Fruit fly (Drosophila melanogaster) whole organism, embryonic: ENCODE results near the gene CG43137.

Source experiments
- BEAF-32 ChIP-seq: fragments of 200-800 bp; sonication (Bioruptor generic); optimal IDR thresholded peaks from 3 replicates; lab custom pipeline; 2017; ENCODE audit warnings: missing biosample characterization, missing genetic modification characterization, mild to moderate bottlenecking, moderate library complexity, missing genetic modification reagents
- CG10654 ChIP-seq: fragments of 200-800 bp; sonication (Bioruptor generic); optimal IDR thresholded peaks from 2 replicates; lab custom pipeline; 2016; ENCODE audit warnings: missing biosample characterization, missing genetic modification characterization
- CG10959 ChIP-seq: fragments of 200-800 bp; sonication (Bioruptor generic); IDR thresholded peaks from 2 replicates; pipeline ENCODE4 v1.3.6; 2022; ENCODE audit warnings: missing biosample characterization, missing genetic modification characterization
- CG12391 ChIP-seq: fragments of 200-800 bp; sonication (Bioruptor generic); optimal IDR thresholded peaks from 3 replicates; lab custom pipeline; 2018; ENCODE audit warnings: missing biosample characterization, mild to moderate bottlenecking, missing genetic modification characterization, moderate library complexity
- CG12744 ChIP-seq: fragments of 200-800 bp; sonication (Bioruptor generic); optimal IDR thresholded peaks from 2 replicates; lab custom pipeline; 2016; ENCODE audit warnings: missing biosample characterization, missing genetic modification characterization
- CG12942 ChIP-seq: fragments of 200-800 bp; sonication (Bioruptor generic); optimal IDR thresholded peaks from 3 replicates; lab custom pipeline; 2016; ENCODE audit warnings: missing biosample characterization, missing genetic modification characterization
- CG14710 ChIP-seq: fragments of 200-800 bp; sonication (Bioruptor generic); optimal IDR thresholded peaks from 3 replicates; lab custom pipeline; 2019; ENCODE audit warnings: missing biosample characterization, mild to moderate bottlenecking, missing genetic modification characterization, moderate library complexity
- CG14965 ChIP-seq: fragments of 200-800 bp; sonication (Bioruptor generic); optimal IDR thresholded peaks from 2 replicates; lab custom pipeline; 2016; ENCODE audit warnings: missing biosample characterization, missing genetic modification characterization, borderline replicate concordance
- CG15479 ChIP-seq: fragments of 200-800 bp; sonication (Bioruptor generic); optimal IDR thresholded peaks from 3 replicates; lab custom pipeline; 2019; ENCODE audit warnings: missing biosample characterization, mild to moderate bottlenecking, missing genetic modification characterization, moderate library complexity
- CG17361 ChIP-seq: fragments of 200-800 bp; sonication (Bioruptor generic); IDR thresholded peaks from 3 replicates; pipeline ENCODE4 v1.3.6; 2022; ENCODE audit warnings: missing biosample characterization, missing genetic modification characterization
- CG17568 ChIP-seq: fragments of 200-800 bp; sonication (Bioruptor generic); optimal IDR thresholded peaks from 2 replicates; lab custom pipeline; 2018; ENCODE audit warnings: missing biosample characterization, mild to moderate bottlenecking, missing genetic modification characterization, moderate library complexity
- CG17612 ChIP-seq: fragments of 200-800 bp; sonication (Bioruptor generic); IDR thresholded peaks from 2 replicates; pipeline ENCODE4 v1.3.6; 2022; ENCODE audit warnings: missing biosample characterization, missing genetic modification characterization
- CG2889 ChIP-seq: fragments of 200-800 bp; sonication (Bioruptor generic); IDR thresholded peaks from 3 replicates; pipeline ENCODE4 v1.3.6; 2022; ENCODE audit warnings: missing biosample characterization, missing genetic modification characterization
- CG3847 ChIP-seq: fragments of 200-800 bp; sonication (Bioruptor generic); IDR thresholded peaks from 2 replicates; pipeline ENCODE4 v1.3.6; 2022; ENCODE audit warnings: missing biosample characterization, missing genetic modification characterization
- CG7357 ChIP-seq: fragments of 200-800 bp; sonication (Bioruptor generic); IDR thresholded peaks from 3 replicates; pipeline ENCODE4 v1.3.6; 2022; ENCODE audit warnings: missing biosample characterization, missing genetic modification characterization
- CG9727 ChIP-seq: fragments of 200-800 bp; sonication (Bioruptor generic); optimal IDR thresholded peaks from 3 replicates; lab custom pipeline; 2017; ENCODE audit warnings: missing biosample characterization, mild to moderate bottlenecking, missing genetic modification characterization
- CG9876 ChIP-seq: fragments of 200-800 bp; sonication (Bioruptor generic); optimal IDR thresholded peaks from 2 replicates; lab custom pipeline; 2016; ENCODE audit warnings: missing biosample characterization, missing genetic modification characterization
- CkIIα-i1 ChIP-seq: fragments of 200-800 bp; sonication (Bioruptor generic); IDR thresholded peaks from 2 replicates; pipeline ENCODE4 v1.3.6; 2022; ENCODE audit warnings: missing biosample characterization, missing genetic modification characterization
- Dek ChIP-seq: fragments of 200-800 bp; sonication (Bioruptor generic); optimal IDR thresholded peaks from 3 replicates; lab custom pipeline; 2019; ENCODE audit warnings: missing biosample characterization, mild to moderate bottlenecking, missing genetic modification characterization, moderate library complexity
- Drgx ChIP-seq: fragments of 200-800 bp; sonication (Bioruptor generic); IDR thresholded peaks from 2 replicates; pipeline ENCODE4 v1.3.6; 2022; ENCODE audit warnings: missing biosample characterization, missing genetic modification characterization
- Hey ChIP-seq: fragments of 200-800 bp; sonication (Bioruptor generic); optimal IDR thresholded peaks from 3 replicates; lab custom pipeline; 2018; ENCODE audit warnings: missing biosample characterization, mild to moderate bottlenecking, missing genetic modification characterization
- NC2α ChIP-seq: fragments of 200-800 bp; sonication (Bioruptor generic); optimal IDR thresholded peaks from 2 replicates; lab custom pipeline; 2016; ENCODE audit warnings: missing biosample characterization, missing genetic modification characterization
- Nf-YB ChIP-seq: fragments of 200-800 bp; sonication (Bioruptor generic); optimal IDR thresholded peaks from 3 replicates; lab custom pipeline; 2019; ENCODE audit warnings: missing biosample characterization, mild to moderate bottlenecking, missing genetic modification characterization, moderate library complexity
- Nf-YC ChIP-seq: fragments of 200-800 bp; optimal IDR thresholded peaks from 3 replicates; lab custom pipeline; 2019; ENCODE audit warnings: missing biosample characterization, mild to moderate bottlenecking, missing genetic modification characterization, moderate library complexity
- Oli ChIP-seq: fragments of 200-800 bp; sonication (Bioruptor generic); optimal IDR thresholded peaks from 2 replicates; lab custom pipeline; 2018; ENCODE audit warnings: missing biosample characterization, mild to moderate bottlenecking, missing genetic modification characterization, moderate library complexity
- Six4 ChIP-seq: fragments of 200-800 bp; sonication (Bioruptor generic); optimal IDR thresholded peaks from 2 replicates; lab custom pipeline; 2016; ENCODE audit warnings: missing biosample characterization, missing genetic modification characterization
- Spps ChIP-seq: fragments of 200-800 bp; sonication (Bioruptor generic); optimal IDR thresholded peaks from 2 replicates; lab custom pipeline; 2018; ENCODE audit warnings: missing biosample characterization, mild to moderate bottlenecking, missing genetic modification characterization
- ap ChIP-seq: fragments of 200-800 bp; sonication (Bioruptor generic); IDR thresholded peaks from 2 replicates; pipeline ENCODE4 v1.3.6; 2022; ENCODE audit warnings: missing biosample characterization, missing genetic modification characterization
- bbx ChIP-seq: fragments of 200-800 bp; sonication (Bioruptor generic); IDR thresholded peaks from 2 replicates; pipeline ENCODE4 v1.3.6; 2022; ENCODE audit warnings: missing biosample characterization, missing genetic modification characterization; ENCODE audit not compliant: partially characterized antibody
- bigmax ChIP-seq: fragments of 200-800 bp; sonication (Bioruptor generic); optimal IDR thresholded peaks from 2 replicates; lab custom pipeline; 2018; ENCODE audit warnings: missing biosample characterization, mild to moderate bottlenecking, missing genetic modification characterization
- br ChIP-seq: fragments of >200 bp; optimal IDR thresholded peaks from 2 replicates; lab custom pipeline; 2017
- cad ChIP-seq: fragments of >200 bp; optimal IDR thresholded peaks from 2 replicates; lab custom pipeline; 2017; ENCODE audit warnings: missing biosample characterization, missing genetic modification characterization
- chinmo ChIP-seq: fragments of 200-800 bp; sonication (Bioruptor generic); IDR thresholded peaks from 4 replicates; pipeline ENCODE4 v1.3.6; 2022; ENCODE audit warnings: missing biosample characterization, missing genetic modification characterization; ENCODE audit not compliant: partially characterized antibody
- chm ChIP-seq: fragments of 200-800 bp; sonication (Bioruptor generic); IDR thresholded peaks from 2 replicates; pipeline ENCODE4 v1.3.6; 2022; ENCODE audit warnings: missing biosample characterization, missing genetic modification characterization
- crc ChIP-seq: fragments of 200-800 bp; sonication (Bioruptor generic); optimal IDR thresholded peaks from 2 replicates; lab custom pipeline; 2016; ENCODE audit warnings: missing biosample characterization, missing genetic modification characterization
- dimm ChIP-seq: fragments of 200-800 bp; sonication (Bioruptor generic); IDR thresholded peaks from 2 replicates; pipeline ENCODE4 v1.3.6; 2022; ENCODE audit warnings: missing biosample characterization, missing genetic modification characterization
- dpn ChIP-seq, 2 experiments: fragments of 200-800 bp; sonication (Bioruptor generic); optimal IDR thresholded peaks; 3 replicates each; lab custom pipeline; 2016; ENCODE audit warnings: missing biosample characterization in 2 of 2, missing genetic modification characterization in 2 of 2
- emc ChIP-seq: fragments of 200-800 bp; sonication (Bioruptor generic); optimal IDR thresholded peaks from 2 replicates; lab custom pipeline; 2016; ENCODE audit warnings: missing biosample characterization, missing genetic modification characterization
- gfzf ChIP-seq: fragments of 200-800 bp; sonication (Bioruptor generic); optimal IDR thresholded peaks from 2 replicates; lab custom pipeline; 2016; ENCODE audit warnings: missing biosample characterization, mild to moderate bottlenecking, missing genetic modification characterization, moderate library complexity
- jigr1 ChIP-seq: fragments of 200-800 bp; sonication (Bioruptor generic); IDR thresholded peaks from 3 replicates; pipeline ENCODE4 v1.3.6; 2022; ENCODE audit warnings: missing biosample characterization, missing genetic modification characterization
- mam ChIP-seq: fragments of 200-800 bp; sonication (Bioruptor generic); optimal IDR thresholded peaks from 3 replicates; lab custom pipeline; 2016; ENCODE audit warnings: missing biosample characterization, missing genetic modification characterization
- odd ChIP-seq: fragments of 200-800 bp; sonication (Bioruptor generic); optimal IDR thresholded peaks from 2 replicates; lab custom pipeline; 2017; ENCODE audit warnings: missing biosample characterization, mild to moderate bottlenecking, missing genetic modification characterization
- p53 ChIP-seq: fragments of 200-800 bp; sonication (Bioruptor generic); optimal IDR thresholded peaks from 2 replicates; lab custom pipeline; 2016; ENCODE audit warnings: missing biosample characterization, missing genetic modification characterization
- sc ChIP-seq, 3 experiments: fragments of >200 bp in 2 of 3; fragments of 200-800 bp in 1 of 3; sonication (Bioruptor generic) in 1 of 3; optimal IDR thresholded peaks; 2 replicates in 2 of 3; 3 replicates in 1 of 3; lab custom pipeline; 2017; ENCODE audit warnings: mild to moderate bottlenecking in 1 of 3, missing biosample characterization in 1 of 3, missing genetic modification characterization in 1 of 3, missing genetic modification reagents in 1 of 3
- slbo ChIP-seq: fragments of 200-800 bp; sonication (Bioruptor generic); IDR thresholded peaks from 2 replicates; pipeline ENCODE4 v1.3.6; 2022; ENCODE audit warnings: missing biosample characterization, missing genetic modification characterization
- sob ChIP-seq: fragments of 200-800 bp; sonication (Bioruptor generic); IDR thresholded peaks from 2 replicates; pipeline ENCODE4 v1.3.6; 2022; ENCODE audit warnings: missing biosample characterization, missing genetic modification characterization
- ssp ChIP-seq: fragments of 200-800 bp; sonication (Bioruptor generic); IDR thresholded peaks from 2 replicates; pipeline ENCODE4 v1.3.6; 2022; ENCODE audit warnings: missing biosample characterization, missing genetic modification characterization
- stwl ChIP-seq: fragments of 200-800 bp; sonication (Bioruptor generic); optimal IDR thresholded peaks from 3 replicates; lab custom pipeline; 2018; ENCODE audit warnings: missing biosample characterization, mild to moderate bottlenecking, missing genetic modification characterization, moderate library complexity

The CG43137 gene

dm6 chrX:5900146-5901093, 35.5 kb upstream of the CG43137 start, which contains the start of gene Act5C (continued):
- TF ChIP-seq stwl (tag; lab: Kevin White, UChicago): peak; percentile 66
- peak; percentile 83 for TF ChIP-seq CG7357 (GFP tag; lab: Robert Waterston, UW)
- peak; percentile 68; the same call in 2 of the 4 replicates for TF ChIP-seq chinmo (GFP tag; lab: Robert Waterston, UW)
- no peak for TF ChIP-seq cad (GFP tag; lab: Kevin White, UChicago)
- peak; percentile 94 for TF ChIP-seq CG10959 (GFP tag; lab: Robert Waterston, UW)
- peak; percentile 74 for TF ChIP-seq CG14965 (GFP tag; lab: Kevin White, UChicago)
- TF ChIP-seq crc (GFP tag; lab: Kevin White, UChicago): peak; percentile 94
- peak; percentile 96 for TF ChIP-seq CG9727 (GFP tag; lab: Kevin White, UChicago)
- no peak for TF ChIP-seq sc (optimal IDR thresholded peaks at IDR 0.05; lab: Kevin White, UChicago)
- peak; percentile 84 for TF ChIP-seq sc (GFP tag; optimal IDR thresholded peaks at IDR 0.05; lab: Kevin White, UChicago)
- peak; percentile 94 for TF ChIP-seq slbo (GFP tag; lab: Robert Waterston, UW)
- peak; percentile 91 for TF ChIP-seq Dek
- peak; percentile 93 for TF ChIP-seq CG14710 (tag; lab: Kevin White, UChicago)
- peak; percentile 85 for TF ChIP-seq emc
- no peak for TF ChIP-seq br (lab: Kevin White, UChicago)
- peak; percentile 1 for TF ChIP-seq BEAF-32 (GFP tag; lab: Kevin White, UChicago)
- peak; percentile 83 for TF ChIP-seq odd
- peak; percentile 81 for TF ChIP-seq Nf-YB (GFP tag; lab: Kevin White, UChicago)
- TF ChIP-seq CG10654 (GFP tag; lab: Kevin White, UChicago): peak; percentile 92
- TF ChIP-seq Six4 (GFP tag; lab: Kevin White, UChicago): peak; percentile 91
- TF ChIP-seq gfzf (GFP tag; lab: Kevin White, UChicago): peak; percentile 11
- TF ChIP-seq CG2889: peak; percentile 77; the same call in 2 of the 3 replicates
- peak; percentile 81 for TF ChIP-seq p53 (GFP tag; lab: Kevin White, UChicago)
- peak; percentile 90 for TF ChIP-seq CG12942 (GFP tag; lab: Kevin White, UChicago)
- TF ChIP-seq CG9876: peak; percentile 90
- TF ChIP-seq CG3847 (GFP tag; lab: Robert Waterston, UW): peak; percentile 90
- peak; percentile 95 for TF ChIP-seq CG12391 (tag; lab: Kevin White, UChicago)
- peak; percentile 56 for TF ChIP-seq bbx (GFP tag; lab: Robert Waterston, UW)
- peak; percentile 87 for TF ChIP-seq CG12744 (GFP tag; lab: Kevin White, UChicago)
- peak; percentile 82 for TF ChIP-seq CG17612
- peak; percentile 87 for TF ChIP-seq CG17568 (GFP tag; lab: Kevin White, UChicago)
- peak; percentile 97 for TF ChIP-seq CG17361
- peak; percentile 89 for TF ChIP-seq sob (GFP tag; lab: Robert Waterston, UW)
- TF ChIP-seq chm (GFP tag; lab: Robert Waterston, UW): peak; percentile 93
- peak; percentile 88 for TF ChIP-seq Spps
- TF ChIP-seq Hey (tag; lab: Kevin White, UChicago): peak; percentile 43
- TF ChIP-seq NC2α (GFP tag; lab: Kevin White, UChicago): peak; percentile 93
- TF ChIP-seq dpn (GFP tag; optimal IDR thresholded peaks at IDR 0.05; lab: Kevin White, UChicago): peak; percentile 92 to 97
- no peak for TF ChIP-seq CkIIα-i1 (GFP tag; lab: Robert Waterston, UW)
- TF ChIP-seq jigr1 (GFP tag; lab: Robert Waterston, UW): peak; percentile 79
- TF ChIP-seq bigmax (GFP tag; lab: Kevin White, UChicago): no peak
- TF ChIP-seq dimm (GFP tag; lab: Robert Waterston, UW): peak; percentile 70
- peak; percentile 69 for TF ChIP-seq Nf-YC (tag; lab: Kevin White, UChicago)
- peak; percentile 92 for TF ChIP-seq mam (GFP tag; lab: Kevin White, UChicago)
- peak; percentile 96 for TF ChIP-seq Drgx (GFP tag; lab: Robert Waterston, UW)
- TF ChIP-seq ssp (GFP tag; lab: Robert Waterston, UW): peak; percentile 82
- TF ChIP-seq Oli (tag; lab: Kevin White, UChicago): peak; percentile 95
- peak; percentile 70 for TF ChIP-seq CG15479 (GFP tag; lab: Kevin White, UChicago)
- TF ChIP-seq ap: peak; percentile 82
